Fruit fly (Drosophila melanogaster): Measurements from ENCODE around the gene CG9300.

- TF ChIP-seq CG9139 (GFP tag; optimal IDR thresholded peaks at IDR 0.05) = no peak
- peak; percentile 0 for TF ChIP-seq Eip75B (GFP tag; optimal IDR thresholded peaks at IDR 0.05)
- peak in 1 of 2 experiments; percentile 82 for TF ChIP-seq salr (GFP tag; optimal IDR thresholded peaks at IDR 0.05)
- peak; percentile 8 for TF ChIP-seq Hr39 (GFP tag; optimal IDR thresholded peaks at IDR 0.05)
- TF ChIP-seq CG4318 (GFP tag; optimal IDR thresholded peaks at IDR 0.05) = peak; percentile 60
- TF ChIP-seq CG1621 (tag; optimal IDR thresholded peaks at IDR 0.05) = peak; percentile 50
- peak; percentile 25 for TF ChIP-seq topi (GFP tag; optimal IDR thresholded peaks at IDR 0.05)
- TF ChIP-seq fd85E (GFP tag; optimal IDR thresholded peaks at IDR 0.05) = no peak
- TF ChIP-seq CG32006 (GFP tag; optimal IDR thresholded peaks at IDR 0.05) = peak; percentile 80
Measured at dm6 chr3L:19557197-19557995, 5.2 kb downstream of the CG9300 start.
